Worm (Caenorhabditis elegans) whole organism, late embryonic: ENCODE measurements around the gene F34H10.3.

ENCODE experiments used
- C08G9.2 ChIP-seq: sonication (generic microtip); optimal IDR thresholded peaks from 2 replicates; lab custom pipeline; 2016; ENCODE audit warnings: mild to moderate bottlenecking, missing genetic modification characterization, moderate library complexity, missing compliant biosample characterization
- C38D4.7 ChIP-seq: fragments of 200-800 bp; sonication (Bioruptor generic); optimal IDR thresholded peaks from 2 replicates; lab custom pipeline; 2018; ENCODE audit warnings: mild to moderate bottlenecking, missing genetic modification characterization, moderate library complexity, missing compliant biosample characterization
- F13H6.1 ChIP-seq: sonication (generic microtip); optimal IDR thresholded peaks from 2 replicates; lab custom pipeline; 2016; ENCODE audit warnings: missing genetic modification characterization, missing compliant biosample characterization
- K02D7.2 ChIP-seq: sonication (generic microtip); optimal IDR thresholded peaks from 2 replicates; lab custom pipeline; 2017; ENCODE audit warnings: mild to moderate bottlenecking, missing genetic modification characterization, missing compliant biosample characterization
- Y22D7AL.16 ChIP-seq: sonication (generic microtip); optimal IDR thresholded peaks from 2 replicates; lab custom pipeline; 2016; ENCODE audit warnings: missing genetic modification characterization, missing compliant biosample characterization
- ceh-14 ChIP-seq: sonication (generic microtip); optimal IDR thresholded peaks from 2 replicates; lab custom pipeline; 2016; ENCODE audit warnings: missing genotype, missing genetic modification characterization, missing compliant biosample characterization
- ceh-18 ChIP-seq: sonication (generic microtip); optimal IDR thresholded peaks from 2 replicates; lab custom pipeline; 2016; ENCODE audit warnings: missing genetic modification characterization, missing compliant biosample characterization
- ceh-19 ChIP-seq: fragments of 200-800 bp; sonication (Bioruptor generic); optimal IDR thresholded peaks from 2 replicates; lab custom pipeline; 2018; ENCODE audit warnings: mild to moderate bottlenecking, missing genetic modification characterization, missing compliant biosample characterization
- ceh-2 ChIP-seq: sonication (generic microtip); optimal IDR thresholded peaks from 2 replicates; lab custom pipeline; 2016; ENCODE audit warnings: missing genotype, missing genetic modification characterization, missing compliant biosample characterization
- ceh-24 ChIP-seq: sonication (generic microtip); optimal IDR thresholded peaks from 2 replicates; lab custom pipeline; 2016; ENCODE audit warnings: mild to moderate bottlenecking, missing genetic modification characterization, missing compliant biosample characterization
- ceh-30 ChIP-seq: fragments of 150-350 bp; optimal IDR thresholded peaks from 2 replicates; lab custom pipeline; 2014; ENCODE audit warnings: missing biosample characterization, missing genetic modification characterization
- ceh-34 ChIP-seq: sonication (generic microtip); optimal IDR thresholded peaks from 2 replicates; lab custom pipeline; 2016; ENCODE audit warnings: mild to moderate bottlenecking, missing genetic modification characterization, missing compliant biosample characterization
- ceh-45 ChIP-seq: fragments of 200-800 bp; sonication (Bioruptor generic); IDR thresholded peaks from 2 replicates; pipeline ENCODE4 v1.3.6; 2022; ENCODE audit warnings: missing genetic modification reagents, missing genetic modification characterization, missing compliant biosample characterization
- ceh-48 ChIP-seq: sonication (generic microtip); optimal IDR thresholded peaks from 2 replicates; lab custom pipeline; 2016; ENCODE audit warnings: missing genetic modification characterization, inconsistent platforms, missing compliant biosample characterization
- ceh-9 ChIP-seq: sonication (generic microtip); optimal IDR thresholded peaks from 2 replicates; lab custom pipeline; 2016; ENCODE audit warnings: mild to moderate bottlenecking, missing genetic modification characterization, inconsistent platforms, missing compliant biosample characterization
- che-1 ChIP-seq: sonication (generic microtip); optimal IDR thresholded peaks from 2 replicates; lab custom pipeline; 2016; ENCODE audit warnings: mild to moderate bottlenecking, missing genetic modification characterization, missing compliant biosample characterization
- elt-4 ChIP-seq: sonication (generic microtip); optimal IDR thresholded peaks from 2 replicates; lab custom pipeline; 2016; ENCODE audit warnings: missing genetic modification characterization, missing compliant biosample characterization
- ets-4 ChIP-seq: sonication (generic microtip); optimal IDR thresholded peaks from 2 replicates; lab custom pipeline; 2016; ENCODE audit warnings: missing genetic modification characterization, missing compliant biosample characterization
- fax-1 ChIP-seq: sonication (generic microtip); optimal IDR thresholded peaks from 2 replicates; lab custom pipeline; 2016; ENCODE audit warnings: missing genotype, missing genetic modification characterization, missing compliant biosample characterization
- fkh-6 ChIP-seq: sonication (generic microtip); optimal IDR thresholded peaks from 2 replicates; lab custom pipeline; 2016; ENCODE audit warnings: missing genetic modification characterization, missing compliant biosample characterization
- gmeb-2 ChIP-seq: sonication (generic microtip); optimal IDR thresholded peaks from 2 replicates; lab custom pipeline; 2016; ENCODE audit warnings: missing genetic modification characterization, inconsistent platforms, missing compliant biosample characterization
- hlh-30 ChIP-seq: sonication (generic microtip); optimal IDR thresholded peaks from 2 replicates; lab custom pipeline; 2017; ENCODE audit warnings: antibody characterized with exemption, missing genetic modification characterization, missing compliant biosample characterization; ENCODE audit not compliant: insufficient read depth
- hlh-6 ChIP-seq: sonication (generic microtip); optimal IDR thresholded peaks from 2 replicates; lab custom pipeline; 2016; ENCODE audit warnings: missing genotype, missing genetic modification characterization, missing compliant biosample characterization
- hlh-8 ChIP-seq: sonication (generic microtip); optimal IDR thresholded peaks from 2 replicates; lab custom pipeline; 2016; ENCODE audit warnings: missing genotype, missing genetic modification characterization, missing compliant biosample characterization
- lin-11 ChIP-seq: fragments of 200-800 bp; sonication (Bioruptor generic); optimal IDR thresholded peaks from 2 replicates; lab custom pipeline; 2018; ENCODE audit warnings: mild to moderate bottlenecking, missing genetic modification characterization, missing compliant biosample characterization
- madf-2 ChIP-seq: sonication (generic microtip); optimal IDR thresholded peaks from 2 replicates; lab custom pipeline; 2017; ENCODE audit warnings: missing genetic modification characterization, missing compliant biosample characterization
- mec-3 ChIP-seq: sonication (generic microtip); optimal IDR thresholded peaks from 2 replicates; lab custom pipeline; 2016; ENCODE audit warnings: borderline replicate concordance, missing genetic modification characterization, missing compliant biosample characterization
- odd-2 ChIP-seq: sonication (generic microtip); optimal IDR thresholded peaks from 2 replicates; lab custom pipeline; 2017; ENCODE audit warnings: antibody characterized with exemption, mild to moderate bottlenecking, missing genetic modification characterization, missing compliant biosample characterization
- pag-3 ChIP-seq: sonication (generic microtip); optimal IDR thresholded peaks from 2 replicates; lab custom pipeline; 2016; ENCODE audit warnings: missing compliant biosample characterization, missing genetic modification characterization, borderline replicate concordance
- pha-2 ChIP-seq: sonication (generic microtip); optimal IDR thresholded peaks from 2 replicates; lab custom pipeline; 2017; ENCODE audit warnings: mild to moderate bottlenecking, missing genetic modification characterization, missing compliant biosample characterization
- pros-1 ChIP-seq: fragments of 150-350 bp; optimal IDR thresholded peaks from 2 replicates; lab custom pipeline; 2014; ENCODE audit warnings: missing biosample characterization, missing genetic modification reagents, missing genetic modification characterization
- ref-2 ChIP-seq: sonication (generic microtip); optimal IDR thresholded peaks from 2 replicates; lab custom pipeline; 2016; ENCODE audit warnings: missing genetic modification characterization, missing compliant biosample characterization
- sdc-2 ChIP-seq: sonication (generic microtip); optimal IDR thresholded peaks from 2 replicates; lab custom pipeline; 2016; ENCODE audit warnings: missing genotype, missing genetic modification characterization, missing compliant biosample characterization
- sox-4 ChIP-seq: sonication (generic microtip); optimal IDR thresholded peaks from 2 replicates; lab custom pipeline; 2017; ENCODE audit warnings: mild to moderate bottlenecking, missing genetic modification characterization, inconsistent platforms, missing compliant biosample characterization
- syd-9 ChIP-seq: sonication (generic microtip); optimal IDR thresholded peaks from 2 replicates; lab custom pipeline; 2016; ENCODE audit warnings: mild to moderate bottlenecking, missing genetic modification characterization, moderate library complexity, missing compliant biosample characterization
- ttx-3 ChIP-seq: sonication (generic microtip); optimal IDR thresholded peaks from 2 replicates; lab custom pipeline; 2016; ENCODE audit warnings: missing genetic modification reagents, missing genetic modification characterization, missing compliant biosample characterization
- unc-3 ChIP-seq, 2 experiments: fragments of 200-800 bp in 1 of 2; sonication (Bioruptor generic) in 1 of 2; sonication (generic microtip) in 1 of 2; conservative IDR thresholded peaks in 1 of 2; optimal IDR thresholded peaks in 1 of 2; 2 replicates each; pipeline versions ENCODE4 v1.3.6 to Lab custom; 2016 to 2022; ENCODE audit warnings: missing compliant biosample characterization in 2 of 2, missing genetic modification characterization in 2 of 2, missing genetic modification reagents in 1 of 2
- unc-42 ChIP-seq: sonication (generic microtip); optimal IDR thresholded peaks from 2 replicates; lab custom pipeline; 2016; ENCODE audit warnings: missing genotype, missing genetic modification characterization, missing compliant biosample characterization
- ztf-16 ChIP-seq: sonication (generic microtip); optimal IDR thresholded peaks from 2 replicates; lab custom pipeline; 2017; ENCODE audit warnings: missing genetic modification characterization, missing compliant biosample characterization

Gene F34H10.3

DNA sequence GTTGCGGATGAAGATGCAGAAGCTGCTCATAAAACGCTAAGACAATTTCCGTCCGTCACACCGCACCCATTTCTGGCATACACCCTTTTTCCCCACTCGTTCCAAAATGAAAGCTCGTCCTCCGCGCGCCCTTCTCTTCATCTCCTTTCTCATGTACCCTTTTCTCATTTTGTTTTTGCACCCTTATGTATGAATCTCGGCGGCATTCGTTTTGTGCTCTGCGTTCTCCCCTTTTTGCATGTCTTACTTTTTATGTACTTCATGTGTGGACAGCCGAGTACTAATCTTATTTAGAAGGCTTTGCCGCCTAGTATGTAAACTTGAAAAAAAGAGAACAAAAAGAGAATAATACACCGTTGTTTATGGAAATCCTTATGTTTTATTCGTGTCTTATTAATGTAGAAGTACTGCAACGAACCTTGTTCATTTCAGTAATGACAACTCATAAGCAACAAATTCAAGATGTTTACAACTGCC lies 13.3 kb upstream of the F34H10.3 start, which contains the start of gene F34H10.4:
Gene F34H10.4 (plus strand): TSS at position 427 of the 477 bp plus-strand sequence.
- TF ChIP-seq ceh-30 (tag; lab: Kevin White, UChicago) (no peak), unc-42 (peak; percentile 62)

DNA sequence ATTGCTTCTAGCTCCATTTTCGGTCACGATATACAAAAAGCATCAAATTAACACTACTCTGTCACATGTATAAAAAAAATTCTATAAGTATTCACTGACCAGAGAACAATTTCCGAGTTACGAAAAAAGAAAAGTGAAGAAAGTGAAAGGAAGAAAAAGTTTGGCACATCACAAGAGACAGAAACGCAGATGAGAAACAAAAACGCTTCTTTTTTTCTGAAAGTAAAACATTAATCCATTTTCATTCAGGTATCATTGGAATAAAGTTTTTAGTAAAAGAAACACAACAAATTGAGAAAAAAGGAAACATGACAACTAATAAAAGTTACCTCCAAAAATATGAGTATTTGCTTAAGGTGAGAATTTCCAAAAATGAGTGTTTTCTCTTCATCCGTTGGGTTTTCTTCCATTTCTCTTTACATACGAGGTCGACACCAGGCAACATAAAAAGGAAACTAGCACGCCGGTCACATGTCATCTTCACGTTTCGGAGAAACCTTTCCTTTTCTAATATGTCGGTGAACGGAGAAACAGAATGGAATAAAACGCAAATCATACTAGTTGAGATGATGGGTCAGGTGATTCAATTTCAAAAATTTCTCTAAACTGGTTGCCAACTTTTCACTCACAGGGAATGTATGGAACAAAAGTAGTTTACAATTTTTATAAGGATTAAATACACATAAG lies 8.1 kb upstream of the F34H10.3 start:
- TF ChIP-seq mec-3 (tag; lab: Kevin White, UChicago) (no peak), ceh-34 (tag; lab: Kevin White, UChicago) (no peak), che-1 (tag; lab: Kevin White, UChicago) (no peak), unc-3 (GFP tag; conservative IDR thresholded peaks at IDR 0.05; lab: Robert Waterston, UW) (no peak), unc-3 (tag; optimal IDR thresholded peaks at IDR 0.05; lab: Kevin White, UChicago) (no peak), ceh-48 (tag; lab: Kevin White, UChicago) (no peak), ttx-3 (tag; lab: Kevin White, UChicago) (no peak), K02D7.2 (tag; lab: Kevin White, UChicago) (no peak), lin-11 (tag; lab: Kevin White, UChicago) (no peak), Y22D7AL.16 (tag; lab: Kevin White, UChicago) (no peak), pros-1 (no peak), odd-2 (no peak), syd-9 (no peak), ref-2 (tag; lab: Kevin White, UChicago) (no peak), hlh-8 (tag; lab: Kevin White, UChicago) (no peak)

DNA sequence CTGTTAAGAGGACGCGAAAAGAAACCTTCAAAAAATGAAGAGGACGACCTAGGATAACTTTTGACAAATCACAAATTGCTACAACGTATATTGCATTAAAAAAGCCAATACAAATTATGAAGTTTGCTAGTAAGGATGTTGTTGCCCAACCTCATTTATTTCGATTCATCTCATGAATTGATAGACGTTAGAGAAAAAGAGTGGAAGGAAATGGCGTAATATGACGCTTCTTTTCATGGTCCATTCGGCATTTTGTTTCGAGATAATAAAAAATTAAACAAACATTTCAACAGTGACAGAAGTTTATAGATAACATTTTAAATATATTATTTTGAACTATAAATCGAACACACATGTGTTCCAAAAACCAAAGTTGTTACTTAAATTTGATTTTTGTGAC lies 6.1 kb upstream of the F34H10.3 start:
- TF ChIP-seq hlh-6 (tag; lab: Kevin White, UChicago) (no peak), sox-4 (tag; lab: Kevin White, UChicago) (no peak), ref-2 (tag; lab: Kevin White, UChicago) (no peak), pha-2 (tag; lab: Kevin White, UChicago) (no peak), ceh-18 (no peak), ets-4 (tag; lab: Kevin White, UChicago) (no peak), ceh-9 (tag; lab: Kevin White, UChicago) (no peak), ceh-2 (tag; lab: Kevin White, UChicago) (no peak), ceh-19 (no peak), elt-4 (tag; lab: Kevin White, UChicago) (no peak), madf-2 (tag; lab: Kevin White, UChicago) (no peak), ceh-14 (tag; lab: Kevin White, UChicago) (no peak), lin-11 (tag; lab: Kevin White, UChicago) (no peak), sdc-2 (no peak)

DNA sequence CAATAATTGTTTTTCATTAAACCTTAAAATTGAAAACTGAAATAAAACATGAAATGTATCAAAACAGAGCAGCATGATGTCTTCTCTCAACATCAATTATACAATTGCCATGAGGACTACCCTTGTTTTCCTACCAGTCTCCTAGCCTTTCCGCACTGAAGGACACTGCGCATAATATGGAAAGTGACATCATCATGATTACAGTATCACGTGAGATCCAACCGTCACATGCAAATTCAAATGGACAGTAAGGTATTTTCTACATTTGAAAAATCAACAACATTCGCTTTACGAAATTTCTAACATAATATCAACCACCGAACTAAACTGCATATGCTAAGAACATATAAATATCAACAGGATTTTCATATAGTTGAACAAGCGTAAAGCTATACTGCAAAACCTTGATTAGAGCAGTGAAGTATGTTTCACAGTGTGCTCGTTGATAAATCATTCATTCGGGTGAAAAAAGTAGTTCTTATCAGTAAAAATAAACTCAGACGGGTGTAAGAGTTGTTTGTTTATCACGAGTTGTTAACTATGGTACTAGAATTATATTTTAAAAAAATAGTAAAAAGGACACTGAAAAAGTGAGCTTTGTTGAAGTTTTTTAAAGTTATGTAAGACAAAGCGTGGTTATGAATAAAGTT lies 4.1 kb upstream of the F34H10.3 start:
- TF ChIP-seq hlh-30 (tag; lab: Kevin White, UChicago), result peak; percentile 67
- no peak for TF ChIP-seq ceh-45 (GFP tag; lab: Robert Waterston, UW)

DNA sequence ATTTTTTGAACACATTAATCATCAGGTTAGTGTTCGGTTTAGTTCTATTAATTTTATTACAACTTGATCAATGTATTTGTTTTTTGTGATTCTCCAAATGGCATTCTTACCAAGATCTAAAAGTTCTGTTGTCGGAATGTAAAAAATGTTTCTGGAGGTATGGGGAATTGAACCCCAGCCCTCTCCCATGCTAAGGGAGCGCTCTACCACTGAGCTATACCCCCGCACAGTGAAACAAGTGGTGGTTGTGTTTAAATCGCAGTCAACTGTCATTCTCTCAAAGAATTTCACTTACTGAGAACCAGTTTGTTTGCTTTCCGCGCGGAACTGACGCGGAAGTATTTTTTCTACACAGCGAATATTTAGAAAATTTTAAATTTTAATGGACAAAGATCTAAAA lies 2.9 kb upstream of the F34H10.3 start:
- TF ChIP-seq Y22D7AL.16 (tag; lab: Kevin White, UChicago) (peak; percentile 82), ceh-18 (peak; percentile 59), ceh-24 (tag; lab: Kevin White, UChicago) (peak; percentile 75), unc-42 (peak; percentile 11), ceh-34 (tag; lab: Kevin White, UChicago) (peak; percentile 75), hlh-8 (tag; lab: Kevin White, UChicago) (peak; percentile 29), che-1 (tag; lab: Kevin White, UChicago) (peak; percentile 85), hlh-6 (tag; lab: Kevin White, UChicago) (peak; percentile 75), lin-11 (tag; lab: Kevin White, UChicago) (peak; percentile 80), gmeb-2 (tag; lab: Kevin White, UChicago) (peak; percentile 82), ceh-19 (peak; percentile 71), unc-3 (GFP tag; conservative IDR thresholded peaks at IDR 0.05; lab: Robert Waterston, UW) (peak; percentile 90), unc-3 (tag; optimal IDR thresholded peaks at IDR 0.05; lab: Kevin White, UChicago) (peak; percentile 79), C38D4.7 (GFP tag; lab: Kevin White, UChicago) (peak; percentile 77), sdc-2 (peak; percentile 67), fkh-6 (tag; lab: Kevin White, UChicago) (peak; percentile 83), F13H6.1 (tag; lab: Kevin White, UChicago) (peak; percentile 61), pag-3 (tag; lab: Kevin White, UChicago) (peak; percentile 79), ztf-16 (tag; lab: Kevin White, UChicago) (peak; percentile 72), fax-1 (peak; percentile 77), sox-4 (tag; lab: Kevin White, UChicago) (peak; percentile 88), C08G9.2 (peak; percentile 64), ceh-9 (tag; lab: Kevin White, UChicago) (peak; percentile 45), ttx-3 (tag; lab: Kevin White, UChicago) (peak; percentile 84), ceh-2 (tag; lab: Kevin White, UChicago) (peak; percentile 63)
